Fruit fly (Drosophila melanogaster) whole organism, adult: Measurements from ENCODE around the gene Atx2.

Source experiments
- CG11617 ChIP-seq: fragments of 200-800 bp; sonication (Bioruptor generic); optimal IDR thresholded peaks from 2 replicates; lab custom pipeline; 2017; ENCODE audit warnings: mild to moderate bottlenecking, missing biosample characterization, missing genetic modification reagents, missing genetic modification characterization
- CG12768 ChIP-seq: fragments of 200-800 bp; sonication (Bioruptor generic); optimal IDR thresholded peaks from 2 replicates; lab custom pipeline; 2017; ENCODE audit warnings: missing biosample characterization, missing genetic modification characterization, mild to moderate bottlenecking, moderate library complexity, missing genetic modification reagents
- CG14711 ChIP-seq: fragments of 200-800 bp; sonication (Bioruptor generic); optimal IDR thresholded peaks from 2 replicates; lab custom pipeline; 2018; ENCODE audit warnings: missing biosample characterization, mild to moderate bottlenecking, missing genetic modification characterization, moderate library complexity
- CG1620 ChIP-seq: fragments of 200-800 bp; sonication (Bioruptor generic); optimal IDR thresholded peaks from 2 replicates; lab custom pipeline; 2016; ENCODE audit warnings: missing biosample characterization, missing genetic modification characterization
- CG33017 ChIP-seq: fragments of 200-800 bp; sonication (Bioruptor generic); optimal IDR thresholded peaks from 2 replicates; lab custom pipeline; 2018; ENCODE audit warnings: missing biosample characterization, mild to moderate bottlenecking, missing genetic modification characterization, moderate library complexity
- CG5204 ChIP-seq: fragments of 200-800 bp; sonication (Bioruptor generic); optimal IDR thresholded peaks from 2 replicates; lab custom pipeline; 2016; ENCODE audit warnings: missing biosample characterization, missing genetic modification characterization
- CG7045 ChIP-seq: fragments of 200-800 bp; sonication (Bioruptor generic); optimal IDR thresholded peaks from 2 replicates; lab custom pipeline; 2017; ENCODE audit warnings: missing biosample characterization, mild to moderate bottlenecking, missing genetic modification characterization
- CG7101 ChIP-seq: fragments of 200-800 bp; sonication (Bioruptor generic); optimal IDR thresholded peaks from 2 replicates; lab custom pipeline; 2018; ENCODE audit warnings: missing biosample characterization, mild to moderate bottlenecking, missing genetic modification characterization, moderate library complexity
- Clk ChIP-seq: fragments of 200-800 bp; sonication (Bioruptor generic); optimal IDR thresholded peaks from 2 replicates; lab custom pipeline; 2017; ENCODE audit warnings: missing biosample characterization, missing genetic modification characterization
- Crg-1 ChIP-seq: fragments of 200-800 bp; sonication (Bioruptor generic); optimal IDR thresholded peaks from 2 replicates; lab custom pipeline; 2016; ENCODE audit warnings: missing biosample characterization, missing genetic modification characterization
- Hr96 ChIP-seq: fragments of 200-800 bp; sonication (Bioruptor generic); optimal IDR thresholded peaks from 2 replicates; lab custom pipeline; 2016; ENCODE audit warnings: missing biosample characterization, missing genetic modification characterization
- Mnt ChIP-seq: fragments of 200-800 bp; sonication (Bioruptor generic); optimal IDR thresholded peaks from 2 replicates; lab custom pipeline; 2016; ENCODE audit warnings: missing biosample characterization, mild to moderate bottlenecking, missing genetic modification characterization
- bab1 ChIP-seq: fragments of 200-800 bp; sonication (Bioruptor generic); optimal IDR thresholded peaks from 3 replicates; lab custom pipeline; 2019; ENCODE audit warnings: missing biosample characterization, mild to moderate bottlenecking, missing genetic modification characterization, moderate library complexity
- cic ChIP-seq: fragments of 200-800 bp; sonication (Bioruptor generic); optimal IDR thresholded peaks from 2 replicates; lab custom pipeline; 2017; ENCODE audit warnings: missing biosample characterization, mild to moderate bottlenecking, missing genetic modification characterization, moderate library complexity
- cnc ChIP-seq, 2 experiments: fragments of >200 bp; optimal IDR thresholded peaks; 2 replicates each; lab custom pipeline; 2017
- kay ChIP-seq: fragments of 200-800 bp; sonication (Bioruptor generic); peaks from one replicate; lab custom pipeline; 2016; ENCODE audit warnings: missing biosample characterization, missing genetic modification characterization, borderline replicate concordance
- ovo ChIP-seq: fragments of 200-800 bp; sonication (Bioruptor generic); optimal IDR thresholded peaks from 2 replicates; lab custom pipeline; 2016; ENCODE audit warnings: missing biosample characterization, missing genetic modification characterization
- pad ChIP-seq: fragments of 200-800 bp; sonication (Bioruptor generic); optimal IDR thresholded peaks from 3 replicates; lab custom pipeline; 2017; ENCODE audit warnings: missing biosample characterization, missing genetic modification characterization, mild to moderate bottlenecking, moderate library complexity, missing genetic modification reagents
- tj ChIP-seq: fragments of 200-800 bp; sonication (Bioruptor generic); optimal IDR thresholded peaks from 3 replicates; lab custom pipeline; 2017; ENCODE audit warnings: missing biosample characterization, mild to moderate bottlenecking, missing genetic modification characterization, moderate library complexity
- toe ChIP-seq: fragments of 200-800 bp; sonication (Bioruptor generic); optimal IDR thresholded peaks from 2 replicates; lab custom pipeline; 2016; ENCODE audit warnings: missing biosample characterization, missing genetic modification characterization

The Atx2 gene

DNA sequence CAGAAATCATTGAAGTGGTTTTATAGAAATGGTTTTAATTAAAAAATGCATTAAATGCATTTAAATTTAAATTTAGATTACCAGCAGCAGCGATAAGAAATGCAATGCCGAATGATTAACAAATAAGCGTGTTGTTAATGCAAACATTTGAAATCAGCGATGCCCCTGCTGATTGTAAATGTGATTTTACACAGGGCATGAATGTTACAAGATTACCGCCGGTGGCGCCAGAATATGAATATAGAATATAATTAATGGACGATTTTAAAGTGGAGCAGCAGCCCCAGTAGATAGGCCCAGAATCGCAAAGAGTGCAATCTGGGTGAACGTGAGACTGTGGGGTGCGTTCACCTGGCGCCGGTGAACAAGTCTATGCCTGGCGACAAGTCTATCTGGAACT lies 37.9 kb downstream of the Atx2 start:
- peak; percentile 7 for TF ChIP-seq cic
- no peak for TF ChIP-seq toe (GFP tag; lab: Kevin White, UChicago)

DNA sequence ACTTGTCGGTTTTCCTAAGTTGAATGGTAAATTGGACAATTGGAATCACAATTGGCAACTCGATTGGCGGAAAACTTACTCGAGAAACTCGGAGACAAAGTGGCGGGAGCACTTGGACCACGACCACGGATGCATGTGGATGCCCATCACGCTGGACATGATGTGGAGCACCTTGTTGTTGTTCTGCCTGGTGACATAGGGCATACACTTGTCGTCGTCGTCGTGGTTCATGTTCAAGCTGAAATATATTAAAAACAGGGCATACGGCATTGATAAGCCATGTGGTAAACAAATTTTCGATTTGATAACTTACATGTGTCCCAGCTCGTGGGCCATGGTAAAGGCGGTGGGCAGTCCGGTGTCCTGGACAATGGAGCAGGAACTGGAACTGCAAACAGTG lies 39.6 kb downstream of the Atx2 start:
- TF ChIP-seq cnc (optimal IDR thresholded peaks at IDR 0.05; lab: Kevin White, UChicago) (no peak), CG7045 (GFP tag; lab: Kevin White, UChicago) (no peak), Clk (no peak)

DNA sequence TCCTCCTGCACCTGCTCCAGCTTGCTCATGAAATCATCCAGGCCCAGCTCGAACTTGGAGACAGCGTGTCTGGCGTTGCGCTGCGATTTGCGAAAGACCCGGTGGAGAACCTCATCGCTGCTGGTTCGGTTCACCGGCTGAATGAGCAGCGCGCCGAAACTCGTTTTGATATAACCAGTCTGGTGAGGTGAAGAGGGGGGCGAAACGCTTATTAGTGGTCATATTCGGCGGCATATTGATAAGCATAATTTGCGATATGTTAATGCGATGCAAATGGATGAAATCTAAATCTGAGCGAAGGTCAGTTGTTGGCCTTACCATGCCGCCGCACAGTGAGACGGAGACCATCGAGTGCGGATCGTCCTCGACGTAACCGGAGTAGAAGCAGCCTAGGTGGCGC lies 40.4 kb downstream of the Atx2 start:
- TF ChIP-seq CG5204 (GFP tag; lab: Kevin White, UChicago) (no peak), Crg-1 (no peak), CG1620 (GFP tag; lab: Kevin White, UChicago) (no peak), cic (no peak), CG12768 (GFP tag; lab: Kevin White, UChicago) (no peak), Mnt (no peak), toe (GFP tag; lab: Kevin White, UChicago) (no peak), CG11617 (GFP tag; lab: Kevin White, UChicago) (no peak), Clk (no peak), CG7045 (GFP tag; lab: Kevin White, UChicago) (no peak), kay (no peak), tj (GFP tag; lab: Kevin White, UChicago) (no peak), pad (GFP tag; lab: Kevin White, UChicago) (no peak), CG33017 (tag; lab: Kevin White, UChicago) (no peak)

DNA sequence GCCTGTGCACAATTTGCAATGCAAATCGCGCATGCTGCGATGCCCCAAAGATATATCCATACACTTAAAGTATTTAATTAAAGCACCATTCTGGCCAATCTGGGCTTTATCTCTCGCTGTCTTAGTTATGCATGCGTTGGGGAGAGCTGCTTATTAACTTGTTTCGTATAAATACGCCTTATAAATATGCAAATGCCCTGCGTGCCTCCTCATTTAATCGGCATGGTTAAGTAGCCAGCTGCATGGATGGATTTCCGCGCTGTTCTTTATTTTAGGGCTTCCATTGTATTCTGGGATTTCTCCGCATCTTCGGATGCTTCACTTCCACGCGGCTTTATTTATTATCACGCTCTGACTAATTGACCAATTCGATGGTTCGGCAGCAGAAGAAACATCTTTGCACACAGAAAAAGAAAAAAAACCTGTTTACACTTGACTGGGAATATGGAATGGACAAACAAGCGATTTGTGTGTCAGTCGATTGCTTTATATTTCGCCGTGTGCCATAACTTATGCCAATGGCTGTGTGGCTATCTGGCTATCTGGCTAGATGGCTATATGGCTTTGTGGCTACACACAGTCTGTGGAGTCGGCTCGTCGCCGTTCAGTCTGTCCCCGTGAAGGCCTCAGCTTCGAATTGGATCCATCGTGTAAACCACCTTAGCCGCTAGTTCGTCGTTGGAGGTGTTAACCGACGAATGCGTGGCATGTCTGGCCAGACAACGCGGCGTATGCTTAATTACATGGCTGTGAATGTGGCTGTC lies 43.3 kb downstream of the Atx2 start:
- TF ChIP-seq CG11617 (GFP tag; lab: Kevin White, UChicago), result no peak
- no peak for TF ChIP-seq ovo (GFP tag; lab: Kevin White, UChicago)
- TF ChIP-seq CG12768 (GFP tag; lab: Kevin White, UChicago), result no peak
- no peak for TF ChIP-seq cnc (optimal IDR thresholded peaks at IDR 0.05; lab: Kevin White, UChicago)
- no peak for TF ChIP-seq Crg-1
- no peak for TF ChIP-seq CG7045 (GFP tag; lab: Kevin White, UChicago)
- no peak for TF ChIP-seq CG7101 (tag; lab: Kevin White, UChicago)
- TF ChIP-seq toe (GFP tag; lab: Kevin White, UChicago), result no peak
- TF ChIP-seq kay, result no peak

DNA sequence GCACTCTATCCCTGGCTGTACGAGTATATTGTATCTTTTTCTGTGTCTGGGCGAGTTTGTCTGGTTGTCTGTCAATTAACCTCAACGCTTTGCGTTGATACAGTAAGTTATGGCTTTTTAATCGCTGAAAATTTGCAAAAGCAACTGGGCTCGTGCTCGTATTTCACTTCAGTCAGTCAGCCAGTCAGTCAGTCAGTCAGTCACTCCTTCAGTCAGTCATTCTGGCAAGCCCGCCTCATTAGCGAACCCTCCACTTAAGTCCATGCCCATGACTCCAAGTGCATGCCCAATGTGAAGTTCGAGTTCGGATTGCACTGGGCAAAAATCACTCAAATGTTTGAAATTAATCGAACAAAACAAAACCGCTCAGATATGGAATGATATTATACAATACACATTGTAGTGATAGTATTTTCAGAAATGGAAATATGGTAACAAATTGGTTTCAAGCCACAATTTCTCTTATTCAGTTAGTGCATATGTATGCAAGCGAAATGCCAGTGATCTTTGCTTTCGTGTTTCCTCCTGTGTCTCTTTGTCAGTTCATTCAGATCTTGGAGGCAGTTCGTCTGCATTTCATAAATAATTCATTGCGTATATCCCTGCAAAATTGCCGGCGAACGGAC lies 49.3 kb downstream of the Atx2 start:
- TF ChIP-seq CG7101 (tag; lab: Kevin White, UChicago) (no peak), CG5204 (GFP tag; lab: Kevin White, UChicago) (no peak), CG1620 (GFP tag; lab: Kevin White, UChicago) (no peak), CG7045 (GFP tag; lab: Kevin White, UChicago) (no peak), ovo (GFP tag; lab: Kevin White, UChicago) (no peak), Mnt (no peak), Hr96 (GFP tag; lab: Kevin White, UChicago) (no peak), bab1 (GFP tag; lab: Kevin White, UChicago) (no peak), cnc (optimal IDR thresholded peaks at IDR 0.05; lab: Kevin White, UChicago) (no peak), CG12768 (GFP tag; lab: Kevin White, UChicago) (no peak), tj (GFP tag; lab: Kevin White, UChicago) (no peak), CG14711 (tag; lab: Kevin White, UChicago) (no peak), pad (GFP tag; lab: Kevin White, UChicago) (no peak), CG33017 (tag; lab: Kevin White, UChicago) (no peak)

DNA sequence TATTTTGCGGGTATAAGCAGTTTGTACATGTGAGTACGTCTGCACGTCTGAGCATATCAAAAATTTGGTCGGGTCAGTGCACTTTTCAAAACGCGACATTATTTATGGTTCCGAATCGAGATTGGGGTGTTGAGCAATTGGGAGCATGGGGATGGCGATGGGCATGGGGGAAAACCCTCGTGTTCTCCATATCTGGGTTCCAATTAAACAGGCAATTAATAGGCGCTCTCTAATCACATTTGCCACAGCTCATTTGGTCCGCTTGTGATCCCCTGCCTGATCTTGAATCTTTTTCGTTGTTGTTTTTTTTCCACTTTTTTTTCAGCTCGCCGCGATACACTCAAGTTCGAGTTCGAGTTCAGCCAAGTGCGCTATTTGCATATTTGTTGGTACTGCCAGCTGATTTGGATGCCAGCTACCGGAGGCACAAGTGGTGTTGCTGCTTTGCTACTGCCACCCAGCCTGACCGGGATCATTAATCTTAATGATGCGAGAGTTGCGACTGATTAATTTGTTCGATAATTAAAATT lies 50.0 kb downstream of the Atx2 start:
- TF ChIP-seq CG14711 (tag; lab: Kevin White, UChicago), result no peak
- peak; percentile 85 for TF ChIP-seq tj (GFP tag; lab: Kevin White, UChicago)

DNA sequence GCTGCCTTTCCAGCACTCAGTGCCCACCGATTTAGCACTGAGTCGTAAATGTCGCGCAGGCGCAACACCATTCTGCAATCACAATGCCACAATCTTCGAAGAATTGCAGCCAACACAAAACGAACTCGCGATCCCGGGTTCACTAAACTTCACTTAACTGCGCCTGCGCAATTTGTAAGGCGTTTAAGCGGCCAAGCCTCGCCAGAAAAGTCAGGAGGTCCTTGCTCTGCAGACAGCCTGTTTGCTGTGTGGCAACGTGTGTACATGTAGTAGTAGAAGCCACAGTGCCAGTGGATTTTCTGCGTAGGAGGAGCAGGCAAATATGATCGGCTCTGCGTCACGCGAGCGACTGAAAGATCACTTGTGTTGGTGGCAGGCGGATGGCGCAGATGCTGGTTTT lies 54.9 kb downstream of the Atx2 start:
- TF ChIP-seq CG12768 (GFP tag; lab: Kevin White, UChicago) (no peak), Clk (no peak)
